Worm (Caenorhabditis elegans): ENCODE data around the gene pgap-2.

The pgap-2 gene

ce11 chrIII:4754001-4754561, 48.8 kb downstream of the pgap-2 start, which contains the start of the genes rps-0 and rbg-3:
rps-0 (minus strand) TSS chrIII:4754051.
rbg-3 (plus strand) TSS chrIII:4754424.
- TF ChIP-seq med-1 (GFP tag; optimal IDR thresholded peaks at IDR 0.05; ENCODE audit: insufficient read depth): no peak
- TF ChIP-seq flt-1 (GFP tag; IDR thresholded peaks at IDR 0.05): no peak
- no peak for TF ChIP-seq T22C8.4 (GFP tag; IDR thresholded peaks at IDR 0.05)
- TF ChIP-seq klf-2 (GFP tag; conservative IDR thresholded peaks at IDR 0.05): no peak
- no peak for TF ChIP-seq ref-1 (GFP tag; conservative IDR thresholded peaks at IDR 0.05)
- no peak for TF ChIP-seq tab-1 (GFP tag; IDR thresholded peaks at IDR 0.05)
- 0 out of 2 replicates have a peak, but pooled peaks have one; percentile 21 for TF ChIP-seq ztf-29 (GFP tag; IDR thresholded peaks at IDR 0.05)
- peak; percentile 71; the same call in 1 of the 2 replicates for TF ChIP-seq ztf-23 (GFP tag; IDR thresholded peaks at IDR 0.05)
- TF ChIP-seq cog-1 (tag; optimal IDR thresholded peaks at IDR 0.05): peak; percentile 41
